Worm (Caenorhabditis elegans) whole organism, L4 larva: ENCODE results near the gene F46F5.13.
"Not testable (repeated sequence)": the region's sequence is repeated elsewhere in the genome, so short reads cannot be mapped to it uniquely, and the experiment has no call there.

ENCODE experiments used
- F37D6.2 ChIP-seq: sonication (generic microtip); optimal IDR thresholded peaks from 2 replicates; lab custom pipeline; 2016; ENCODE audit warnings: mild to moderate bottlenecking, missing genetic modification characterization, missing compliant biosample characterization
- F49E8.2 ChIP-seq: sonication (generic microtip); optimal IDR thresholded peaks from 2 replicates; lab custom pipeline; 2016; ENCODE audit warnings: missing compliant biosample characterization, mild to moderate bottlenecking, missing genetic modification characterization, borderline replicate concordance
- R02D3.7 ChIP-seq: fragments of 150-350 bp; sonication (generic microtip); optimal IDR thresholded peaks from 3 replicates; lab custom pipeline; 2014; ENCODE audit warnings: missing biosample characterization, missing genetic modification characterization
- ZK337.2 ChIP-seq: fragments of 200-800 bp; sonication (Bioruptor generic); IDR thresholded peaks from 2 replicates; pipeline ENCODE4 v1.3.6; 2022; ENCODE audit warnings: missing genetic modification reagents, missing genetic modification characterization, missing compliant biosample characterization
- aha-1 ChIP-seq: fragments of 150-350 bp; peaks from one replicate; lab custom pipeline; 2014; ENCODE audit warnings: missing biosample characterization, missing genetic modification characterization
- ama-1 ChIP-seq: fragments of 150-350 bp; optimal IDR thresholded peaks from 2 replicates; lab custom pipeline; 2014; ENCODE audit warnings: inconsistent platforms, mixed read lengths
- arid-1 ChIP-seq: fragments of 200-800 bp; sonication (Bioruptor generic); conservative IDR thresholded peaks from 2 replicates; pipeline ENCODE4 v1.3.6; 2022; ENCODE audit warnings: missing genetic modification reagents, missing genetic modification characterization, missing compliant biosample characterization
- attf-4 ChIP-seq: sonication (generic microtip); optimal IDR thresholded peaks from 3 replicates; lab custom pipeline; 2017; ENCODE audit warnings: missing biosample characterization, missing genetic modification characterization
- ceh-32 ChIP-seq: sonication (generic microtip); optimal IDR thresholded peaks from 2 replicates; lab custom pipeline; 2016; ENCODE audit warnings: mild to moderate bottlenecking, missing genetic modification characterization, missing compliant biosample characterization; ENCODE audit not compliant: poor library complexity
- ceh-62 ChIP-seq: sonication (generic microtip); optimal IDR thresholded peaks from 2 replicates; lab custom pipeline; 2017; ENCODE audit warnings: missing biosample characterization, missing genetic modification characterization
- ces-1 ChIP-seq: fragments of 150-350 bp; sonication (generic microtip); optimal IDR thresholded peaks from 4 replicates; lab custom pipeline; 2014; ENCODE audit warnings: missing biosample characterization, missing genetic modification reagents, missing genetic modification characterization
- ctbp-1 ChIP-seq: fragments of 200-800 bp; sonication (Bioruptor generic); IDR thresholded peaks from 2 replicates; pipeline ENCODE4 v1.3.6; 2022; ENCODE audit warnings: missing genetic modification reagents, missing genetic modification characterization, missing compliant biosample characterization
- dmd-6 ChIP-seq: fragments of 200-800 bp; sonication (Bioruptor generic); IDR thresholded peaks from 2 replicates; pipeline ENCODE4 v1.3.6; 2022; ENCODE audit warnings: missing genetic modification reagents, missing genetic modification characterization, missing compliant biosample characterization
- dmd-8 ChIP-seq: fragments of 200-800 bp; sonication (Bioruptor generic); IDR thresholded peaks from 2 replicates; pipeline ENCODE4 v1.3.6; 2022; ENCODE audit warnings: missing genetic modification characterization, missing compliant biosample characterization
- egl-43 ChIP-seq: fragments of 200-800 bp; sonication (Bioruptor generic); IDR thresholded peaks from 2 replicates; pipeline ENCODE4 v1.3.6; 2022; ENCODE audit warnings: missing genetic modification reagents, missing genetic modification characterization, missing compliant biosample characterization
- fkh-10 ChIP-seq: fragments of 150-350 bp; optimal IDR thresholded peaks from 2 replicates; lab custom pipeline; 2014; ENCODE audit warnings: missing biosample characterization, missing genetic modification reagents, missing genetic modification characterization
- hif-1 ChIP-seq, 2 experiments: sonication (generic microtip); optimal IDR thresholded peaks; 2 replicates each; lab custom pipeline; 2016 to 2017; ENCODE audit warnings: missing compliant biosample characterization in 2 of 2, missing genetic modification characterization in 2 of 2, missing genetic modification reagents in 2 of 2, missing genotype in 2 of 2, mild to moderate bottlenecking in 1 of 2
- lin-1 ChIP-seq: fragments of 200-800 bp; sonication (Bioruptor generic); IDR thresholded peaks from 2 replicates; pipeline ENCODE4 v1.3.6; 2022; ENCODE audit warnings: missing genetic modification reagents, missing genetic modification characterization, missing compliant biosample characterization
- lin-15B ChIP-seq: fragments of 150-350 bp; sonication (generic microtip); optimal IDR thresholded peaks from 3 replicates; lab custom pipeline; 2014; ENCODE audit warnings: missing biosample characterization, missing genetic modification characterization
- lir-3 ChIP-seq: sonication (generic microtip); optimal IDR thresholded peaks from 2 replicates; lab custom pipeline; 2016; ENCODE audit warnings: mild to moderate bottlenecking, missing genetic modification characterization, missing compliant biosample characterization
- nhr-237 ChIP-seq: sonication (generic microtip); optimal IDR thresholded peaks from 2 replicates; lab custom pipeline; 2017; ENCODE audit warnings: missing biosample characterization, missing genetic modification characterization
- nhr-25 ChIP-seq: sonication (generic microtip); optimal IDR thresholded peaks from 2 replicates; lab custom pipeline; 2017; ENCODE audit warnings: missing genetic modification characterization, mild to moderate bottlenecking, missing compliant biosample characterization, antibody characterized with exemption, moderate library complexity, borderline replicate concordance; ENCODE audit not compliant: insufficient read depth
- nhr-41 ChIP-seq: fragments of 200-800 bp; sonication (Bioruptor generic); IDR thresholded peaks from 2 replicates; pipeline ENCODE4 v1.3.6; 2022; ENCODE audit warnings: missing genetic modification reagents, missing genetic modification characterization, missing compliant biosample characterization
- nhr-42 ChIP-seq: fragments of 200-800 bp; sonication (Bioruptor generic); IDR thresholded peaks from 2 replicates; pipeline ENCODE4 v1.3.6; 2022; ENCODE audit warnings: missing genetic modification characterization, missing compliant biosample characterization
- nhr-77 ChIP-seq: fragments of 150-350 bp; optimal IDR thresholded peaks from 2 replicates; lab custom pipeline; 2014; ENCODE audit warnings: missing biosample characterization, missing genetic modification characterization
- pha-4 ChIP-seq, 2 experiments: fragments of 150-350 bp in 1 of 2; fragments of 200-800 bp in 1 of 2; sonication (Bioruptor generic) in 1 of 2; IDR thresholded peaks in 1 of 2; optimal IDR thresholded peaks in 1 of 2; 2 replicates each; pipeline versions ENCODE4 v1.3.6 to Lab custom; 2014 to 2022; ENCODE audit warnings: missing genetic modification characterization in 2 of 2, missing genetic modification reagents in 2 of 2, missing biosample characterization in 1 of 2, missing compliant biosample characterization in 1 of 2
- pqm-1 ChIP-seq: sonication (generic microtip); optimal IDR thresholded peaks from 2 replicates; lab custom pipeline; 2017; ENCODE audit warnings: missing biosample characterization, missing genetic modification characterization
- saeg-2 ChIP-seq: fragments of 200-800 bp; sonication (Bioruptor generic); IDR thresholded peaks from 2 replicates; pipeline ENCODE4 v1.3.6; 2022; ENCODE audit warnings: missing genetic modification reagents, missing genetic modification characterization, missing compliant biosample characterization
- tag-97 ChIP-seq: fragments of 200-800 bp; sonication (Bioruptor generic); IDR thresholded peaks from 2 replicates; pipeline ENCODE4 v1.3.6; 2022; ENCODE audit warnings: missing genetic modification characterization, missing compliant biosample characterization
- unc-130 ChIP-seq: sonication (generic microtip); optimal IDR thresholded peaks from 2 replicates; lab custom pipeline; 2016; ENCODE audit warnings: missing genetic modification reagents, missing genetic modification characterization, missing compliant biosample characterization
- unc-62 ChIP-seq, 3 experiments: fragments of 150-350 bp in 1 of 3; sonication (generic microtip); optimal IDR thresholded peaks in 2 of 3; peaks in 1 of 3; 1 replicate in 1 of 3; 2 replicates in 2 of 3; lab custom pipeline; 2014 to 2017; ENCODE audit warnings: missing biosample characterization in 3 of 3, missing genetic modification characterization in 3 of 3, missing genetic modification reagents in 3 of 3, missing genotype in 1 of 3
- zag-1 ChIP-seq: fragments of 150-350 bp; optimal IDR thresholded peaks from 2 replicates; lab custom pipeline; 2014; ENCODE audit warnings: missing biosample characterization, missing genetic modification characterization
- zip-11 ChIP-seq: fragments of 200-800 bp; sonication (Bioruptor generic); IDR thresholded peaks from 2 replicates; pipeline ENCODE4 v1.3.6; 2022; ENCODE audit warnings: missing genetic modification characterization, missing compliant biosample characterization

F46F5.13 gene

ce11 chrII:821514-821913 is 18.4 kb downstream of the F46F5.13 start, which contains the start of gene F46F5.8:
Gene F46F5.8 (minus strand): TSS chrII:821614.
- TF ChIP-seq egl-43 (GFP tag; lab: Robert Waterston, UW) (no peak), nhr-77 (no peak), unc-62 (GFP tag; optimal IDR thresholded peaks at IDR 0.05 in 1 of 2; lab: Kevin White, UChicago) (peak in 1 of 2 experiments; percentile 73), unc-62 (tag; optimal IDR thresholded peaks at IDR 0.05; lab: Kevin White, UChicago) (no peak)

DNA sequence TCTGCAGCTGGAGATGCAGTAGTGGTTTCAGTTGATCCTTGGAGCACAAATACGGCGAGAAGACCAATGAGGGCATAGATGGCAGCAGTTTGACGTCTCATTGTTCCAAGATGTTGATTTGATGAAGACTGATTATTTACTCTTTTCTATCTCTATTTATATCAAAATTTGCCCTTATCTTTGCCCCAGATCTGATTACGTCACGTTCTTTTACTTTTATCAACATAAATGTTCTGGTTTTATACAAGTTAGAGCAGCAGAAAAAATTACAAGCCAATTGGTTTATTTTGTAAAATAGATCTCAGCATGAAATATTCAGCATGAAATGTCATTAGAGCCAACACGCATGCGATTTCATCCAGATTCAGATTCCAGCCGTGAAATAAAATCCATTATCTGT is 19.6 kb downstream of the F46F5.13 start, which contains the start of gene msrp-4:
msrp-4 (minus strand) TSS at position 101 of the 400 bp plus-strand sequence.
- TF ChIP-seq nhr-42 (GFP tag; lab: Robert Waterston, UW); ZK337.2; ceh-62 (tag; lab: Kevin White, UChicago): not testable (repeated sequence)

DNA sequence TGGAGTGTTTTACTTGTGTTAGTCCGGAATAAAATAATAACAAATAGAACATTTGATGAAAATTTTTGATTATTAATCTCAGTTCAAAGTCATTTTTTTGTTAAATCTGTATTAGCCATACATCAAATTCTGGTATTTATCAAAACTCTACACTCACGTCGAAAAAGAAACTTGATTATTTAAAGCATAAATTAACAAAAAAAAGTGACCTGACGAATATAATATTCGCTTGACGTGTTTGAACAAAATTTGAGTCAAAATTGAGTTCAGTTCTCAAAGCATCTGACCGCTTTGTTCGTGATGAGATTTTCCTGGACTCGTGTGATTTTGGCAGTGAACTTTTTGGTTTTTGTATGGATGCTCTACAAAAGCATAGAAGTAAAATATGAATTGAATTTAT is 20.4 kb downstream of the F46F5.13 start, which contains the start of gene F46F5.10:
F46F5.10 (plus strand) TSS at position 301 of the 400 bp plus-strand sequence.
- TF ChIP-seq lir-3 (tag; lab: Kevin White, UChicago) (no peak), pqm-1 (no peak), ces-1 (GFP tag; lab: Kevin White, UChicago) (no peak), dmd-8 (no peak), ctbp-1 (no peak), ceh-32 (tag; lab: Kevin White, UChicago) (no peak), nhr-237 (tag; lab: Kevin White, UChicago) (no peak), nhr-25 (tag; lab: Kevin White, UChicago) (no peak), R02D3.7 (tag; lab: Kevin White, UChicago) (no peak), dmd-6 (GFP tag; lab: Robert Waterston, UW) (no peak), ama-1 (no peak), unc-62 (GFP tag; optimal IDR thresholded peaks at IDR 0.05 in 1 of 2; lab: Kevin White, UChicago) (no peak), unc-62 (tag; optimal IDR thresholded peaks at IDR 0.05; lab: Kevin White, UChicago) (no peak)

- TF ChIP-seq aha-1 (tag; lab: Kevin White, UChicago), result peak; percentile 8
- TF ChIP-seq saeg-2 (GFP tag; lab: Robert Waterston, UW), result no peak
- no peak for TF ChIP-seq lin-15B
Observed at ce11 chrII:825521-825920, 22.4 kb downstream of the F46F5.13 start, which contains the start of gene F28A10.1. Gene F28A10.1 (plus strand): TSS chrII:825821.

ce11 chrII:838414-838813 is 35.3 kb downstream of the F46F5.13 start, which contains the start of gene F28A10.8:
Gene F28A10.8 (minus strand): TSS chrII:838514.
- TF ChIP-seq lin-1 (GFP tag; lab: Robert Waterston, UW), result no peak
- TF ChIP-seq saeg-2 (GFP tag; lab: Robert Waterston, UW), result no peak
- no peak for TF ChIP-seq tag-97 (GFP tag; lab: Robert Waterston, UW)
- TF ChIP-seq F37D6.2, result no peak
- TF ChIP-seq zag-1 (tag; lab: Kevin White, UChicago), result no peak
- TF ChIP-seq F49E8.2 (tag; lab: Kevin White, UChicago), result no peak
- TF ChIP-seq arid-1 (GFP tag; lab: Robert Waterston, UW), result no peak
- TF ChIP-seq zip-11 (GFP tag; lab: Robert Waterston, UW), result no peak
- TF ChIP-seq pha-4 (GFP tag; IDR thresholded peaks at IDR 0.05; lab: Robert Waterston, UW), result no peak
- TF ChIP-seq pha-4 (tag; optimal IDR thresholded peaks at IDR 0.05; lab: Kevin White, UChicago), result no peak
- TF ChIP-seq hif-1 (tag; optimal IDR thresholded peaks at IDR 0.05; lab: Kevin White, UChicago), result no peak
- no peak for TF ChIP-seq unc-130 (GFP tag; lab: Kevin White, UChicago)
- no peak for TF ChIP-seq nhr-41 (GFP tag; lab: Robert Waterston, UW)
- TF ChIP-seq nhr-237 (tag; lab: Kevin White, UChicago), result no peak
- TF ChIP-seq attf-4 (tag; lab: Kevin White, UChicago), result no peak
- no peak for TF ChIP-seq nhr-25 (tag; lab: Kevin White, UChicago)
- no peak for TF ChIP-seq fkh-10 (GFP tag; lab: Kevin White, UChicago)
- no peak for TF ChIP-seq ctbp-1
